Fruit fly (Drosophila melanogaster): ENCODE results near the gene Fip1.
A peak's percentile ranks its signal among the peaks of the same experiment; 100 is the strongest.

dm6 chr3R:4452345-4453044 lies 32.3 kb upstream of the Fip1 start:
- TF ChIP-seq CG1647 (GFP tag; optimal IDR thresholded peaks at IDR 0.05) = no peak
- TF ChIP-seq klu (GFP tag; IDR thresholded peaks at IDR 0.05) = no peak
- TF ChIP-seq CG2889 (GFP tag; IDR thresholded peaks at IDR 0.05) = no peak
- no peak for TF ChIP-seq CG2129 (GFP tag; IDR thresholded peaks at IDR 0.05; ENCODE audit: partially characterized antibody)
- no peak for TF ChIP-seq dimm (GFP tag; IDR thresholded peaks at IDR 0.05)
- no peak for TF ChIP-seq Gug (GFP tag; IDR thresholded peaks at IDR 0.05)
- peak; percentile 29 for TF ChIP-seq dm (GFP tag; optimal IDR thresholded peaks at IDR 0.05)
- no peak for TF ChIP-seq CG14667 (GFP tag; IDR thresholded peaks at IDR 0.05)
- no peak for TF ChIP-seq wek (GFP tag; optimal IDR thresholded peaks at IDR 0.05)
